Fruit fly (Drosophila melanogaster) whole organism, embryonic: Measurements from ENCODE around the gene rdog.
A peak's percentile ranks its signal among the peaks of the same experiment; 100 is the strongest.

Experiments used
- CG10147 ChIP-seq: fragments of 200-800 bp; sonication (Bioruptor generic); optimal IDR thresholded peaks from 2 replicates; lab custom pipeline; 2019; ENCODE audit warnings: missing biosample characterization, mild to moderate bottlenecking, missing genetic modification characterization, moderate library complexity
- CG11398 ChIP-seq: fragments of 200-800 bp; sonication (Bioruptor generic); optimal IDR thresholded peaks from 2 replicates; lab custom pipeline; 2016; ENCODE audit warnings: missing biosample characterization, missing genetic modification characterization
- CG1233 ChIP-seq: fragments of 200-800 bp; sonication (Bioruptor generic); optimal IDR thresholded peaks from 4 replicates; lab custom pipeline; 2018; ENCODE audit warnings: missing biosample characterization, mild to moderate bottlenecking, missing genetic modification characterization
- CG13894 ChIP-seq: fragments of 200-800 bp; sonication (Bioruptor generic); optimal IDR thresholded peaks from 3 replicates; lab custom pipeline; 2018; ENCODE audit warnings: missing biosample characterization, mild to moderate bottlenecking, missing genetic modification characterization, moderate library complexity
- CG14667 ChIP-seq: fragments of 200-800 bp; sonication (Bioruptor generic); IDR thresholded peaks from 2 replicates; pipeline ENCODE4 v1.3.6; 2022; ENCODE audit warnings: missing biosample characterization, missing genetic modification characterization
- CG14965 ChIP-seq: fragments of 200-800 bp; sonication (Bioruptor generic); optimal IDR thresholded peaks from 2 replicates; lab custom pipeline; 2016; ENCODE audit warnings: missing biosample characterization, missing genetic modification characterization, borderline replicate concordance
- CG15601 ChIP-seq: fragments of 200-800 bp; sonication (Bioruptor generic); optimal IDR thresholded peaks from 3 replicates; lab custom pipeline; 2019; ENCODE audit warnings: missing biosample characterization, mild to moderate bottlenecking, missing genetic modification characterization, moderate library complexity
- CG16815 ChIP-seq: fragments of 200-800 bp; sonication (Bioruptor generic); optimal IDR thresholded peaks from 3 replicates; lab custom pipeline; 2017; ENCODE audit warnings: missing biosample characterization, mild to moderate bottlenecking, missing genetic modification characterization
- CG31441 ChIP-seq: fragments of 200-800 bp; sonication (Bioruptor generic); IDR thresholded peaks from 2 replicates; pipeline ENCODE4 v1.3.6; 2022; ENCODE audit warnings: missing biosample characterization, missing genetic modification characterization
- CG32772 ChIP-seq: fragments of 200-800 bp; sonication (Bioruptor generic); IDR thresholded peaks from 2 replicates; pipeline ENCODE4 v1.3.6; 2022; ENCODE audit warnings: missing biosample characterization, missing genetic modification characterization
- CG4404 ChIP-seq: fragments of 200-800 bp; sonication (Bioruptor generic); IDR thresholded peaks from 2 replicates; pipeline ENCODE4 v1.3.6; 2022; ENCODE audit warnings: missing biosample characterization, missing genetic modification characterization
- CG7745 ChIP-seq: fragments of 200-800 bp; sonication (Bioruptor generic); optimal IDR thresholded peaks from 2 replicates; lab custom pipeline; 2018; ENCODE audit warnings: missing biosample characterization, mild to moderate bottlenecking, missing genetic modification characterization, moderate library complexity
- CG7987 ChIP-seq: fragments of 200-800 bp; sonication (Bioruptor generic); optimal IDR thresholded peaks from 2 replicates; lab custom pipeline; 2018; ENCODE audit warnings: missing biosample characterization, mild to moderate bottlenecking, missing genetic modification characterization, moderate library complexity
- CG9609 ChIP-seq: fragments of 200-800 bp; sonication (Bioruptor generic); optimal IDR thresholded peaks from 3 replicates; lab custom pipeline; 2016; ENCODE audit warnings: missing biosample characterization, missing genetic modification characterization
- CHES-1-like ChIP-seq: fragments of 200-800 bp; sonication (Bioruptor generic); optimal IDR thresholded peaks from 2 replicates; lab custom pipeline; 2016; ENCODE audit warnings: missing biosample characterization, missing genetic modification characterization
- CTCF ChIP-seq: fragments of 200-800 bp; sonication (Bioruptor generic); optimal IDR thresholded peaks from 2 replicates; lab custom pipeline; 2017; ENCODE audit warnings: missing biosample characterization, mild to moderate bottlenecking, missing genetic modification characterization, moderate library complexity
- Chrac-16 ChIP-seq: fragments of 200-800 bp; sonication (Bioruptor generic); optimal IDR thresholded peaks from 3 replicates; lab custom pipeline; 2016; ENCODE audit warnings: missing biosample characterization, missing genetic modification characterization
- Dip2 ChIP-seq: fragments of 200-800 bp; sonication (Bioruptor generic); IDR thresholded peaks from 2 replicates; pipeline ENCODE4 v1.3.6; 2022; ENCODE audit warnings: missing biosample characterization, missing genetic modification characterization
- Dll ChIP-seq: fragments of 200-800 bp; sonication (Bioruptor generic); IDR thresholded peaks from 4 replicates; pipeline ENCODE4 v1.3.6; 2022; ENCODE audit warnings: missing biosample characterization, missing genetic modification characterization; ENCODE audit not compliant: partially characterized antibody
- Dref ChIP-seq: fragments of 200-800 bp; sonication (Bioruptor generic); IDR thresholded peaks from 2 replicates; pipeline ENCODE4 v1.3.6; 2022; ENCODE audit warnings: missing biosample characterization, missing genetic modification characterization
- Elba2 ChIP-seq: fragments of 200-800 bp; sonication (Bioruptor generic); optimal IDR thresholded peaks from 3 replicates; lab custom pipeline; 2016; ENCODE audit warnings: missing biosample characterization, missing genetic modification characterization
- H2.0 ChIP-seq: fragments of 200-800 bp; sonication (Bioruptor generic); IDR thresholded peaks from 2 replicates; pipeline ENCODE4 v1.3.6; 2022; ENCODE audit warnings: missing biosample characterization, missing genetic modification characterization
- HLH4C ChIP-seq: fragments of 200-800 bp; sonication (Bioruptor generic); IDR thresholded peaks from 3 replicates; pipeline ENCODE4 v1.3.6; 2022; ENCODE audit warnings: missing biosample characterization, missing genetic modification characterization; ENCODE audit not compliant: partially characterized antibody
- Lhr ChIP-seq: fragments of 200-800 bp; sonication (Bioruptor generic); optimal IDR thresholded peaks from 3 replicates; lab custom pipeline; 2017; ENCODE audit warnings: mild to moderate bottlenecking, missing biosample characterization, missing genetic modification reagents, missing genetic modification characterization
- MTF-1 ChIP-seq: fragments of 200-800 bp; sonication (Bioruptor generic); optimal IDR thresholded peaks from 2 replicates; lab custom pipeline; 2018; ENCODE audit warnings: missing biosample characterization, mild to moderate bottlenecking, missing genetic modification characterization, borderline replicate concordance
- NC2β ChIP-seq: fragments of 200-800 bp; sonication (Bioruptor generic); optimal IDR thresholded peaks from 2 replicates; lab custom pipeline; 2016; ENCODE audit warnings: missing biosample characterization, missing genetic modification characterization
- NFAT ChIP-seq: fragments of 200-800 bp; sonication (Bioruptor generic); IDR thresholded peaks from 2 replicates; pipeline ENCODE4 v1.3.6; 2022; ENCODE audit warnings: missing biosample characterization, missing genetic modification characterization
- Ravus ChIP-seq: fragments of 200-800 bp; sonication (Bioruptor generic); IDR thresholded peaks from 2 replicates; pipeline ENCODE4 v1.3.6; 2022; ENCODE audit warnings: missing biosample characterization, missing genetic modification characterization
- Tbp ChIP-seq: fragments of >200 bp; optimal IDR thresholded peaks from 2 replicates; lab custom pipeline; 2018; ENCODE audit warnings: missing biosample characterization, missing genetic modification characterization
- YL-1 ChIP-seq: fragments of 200-800 bp; sonication (Bioruptor generic); optimal IDR thresholded peaks from 3 replicates; lab custom pipeline; 2017; ENCODE audit warnings: missing biosample characterization, mild to moderate bottlenecking, missing genetic modification characterization
- cas ChIP-seq: fragments of 200-800 bp; sonication (Bioruptor generic); IDR thresholded peaks from 2 replicates; pipeline ENCODE4 v1.3.6; 2022; ENCODE audit warnings: missing biosample characterization, missing genetic modification characterization
- chm ChIP-seq: fragments of 200-800 bp; sonication (Bioruptor generic); IDR thresholded peaks from 2 replicates; pipeline ENCODE4 v1.3.6; 2022; ENCODE audit warnings: missing biosample characterization, missing genetic modification characterization
- cwo ChIP-seq: fragments of 200-800 bp; sonication (Bioruptor generic); optimal IDR thresholded peaks from 3 replicates; lab custom pipeline; 2017; ENCODE audit warnings: missing biosample characterization, missing genetic modification characterization, mild to moderate bottlenecking, moderate library complexity, missing genetic modification reagents
- fd64A ChIP-seq: fragments of 200-800 bp; sonication (Bioruptor generic); optimal IDR thresholded peaks from 3 replicates; lab custom pipeline; 2018; ENCODE audit warnings: missing biosample characterization, mild to moderate bottlenecking, missing genetic modification characterization
- gce ChIP-seq: fragments of 200-800 bp; sonication (Bioruptor generic); IDR thresholded peaks from 3 replicates; pipeline ENCODE4 v1.3.6; 2022; ENCODE audit warnings: missing biosample characterization, missing genetic modification characterization
- grn ChIP-seq: fragments of 200-800 bp; sonication (Bioruptor generic); optimal IDR thresholded peaks from 3 replicates; lab custom pipeline; 2017; ENCODE audit warnings: missing biosample characterization, missing genetic modification characterization
- gro ChIP-seq: fragments of 200-800 bp; sonication (Bioruptor generic); optimal IDR thresholded peaks from 2 replicates; lab custom pipeline; 2016; ENCODE audit warnings: missing biosample characterization, missing genetic modification characterization
- klu ChIP-seq: fragments of 200-800 bp; sonication (Bioruptor generic); IDR thresholded peaks from 2 replicates; pipeline ENCODE4 v1.3.6; 2022; ENCODE audit warnings: missing biosample characterization, missing genetic modification characterization
- lbe ChIP-seq: fragments of 200-800 bp; sonication (Bioruptor generic); optimal IDR thresholded peaks from 2 replicates; lab custom pipeline; 2016; ENCODE audit warnings: missing biosample characterization, mild to moderate bottlenecking, missing genetic modification characterization
- oc ChIP-seq: fragments of 200-800 bp; sonication (Bioruptor generic); optimal IDR thresholded peaks from 2 replicates; lab custom pipeline; 2018; ENCODE audit warnings: missing biosample characterization, mild to moderate bottlenecking, missing genetic modification characterization, moderate library complexity
- repo ChIP-seq: fragments of 200-800 bp; sonication (Bioruptor generic); optimal IDR thresholded peaks from 2 replicates; lab custom pipeline; 2016; ENCODE audit warnings: missing biosample characterization, missing genetic modification characterization
- sc ChIP-seq, 3 experiments: fragments of >200 bp in 2 of 3; fragments of 200-800 bp in 1 of 3; sonication (Bioruptor generic) in 1 of 3; optimal IDR thresholded peaks; 2 replicates in 2 of 3; 3 replicates in 1 of 3; lab custom pipeline; 2017; ENCODE audit warnings: mild to moderate bottlenecking in 1 of 3, missing biosample characterization in 1 of 3, missing genetic modification characterization in 1 of 3, missing genetic modification reagents in 1 of 3
- sima ChIP-seq: fragments of 200-800 bp; sonication (Bioruptor generic); optimal IDR thresholded peaks from 2 replicates; lab custom pipeline; 2016; ENCODE audit warnings: missing biosample characterization, missing genetic modification characterization
- slou ChIP-seq: fragments of 200-800 bp; sonication (Bioruptor generic); optimal IDR thresholded peaks from 3 replicates; lab custom pipeline; 2016; ENCODE audit warnings: missing biosample characterization, missing genetic modification characterization
- so ChIP-seq: fragments of 200-800 bp; sonication (Bioruptor generic); IDR thresholded peaks from 3 replicates; pipeline ENCODE4 v1.3.6; 2022; ENCODE audit warnings: missing biosample characterization, missing genetic modification characterization
- sob ChIP-seq: fragments of 200-800 bp; sonication (Bioruptor generic); IDR thresholded peaks from 2 replicates; pipeline ENCODE4 v1.3.6; 2022; ENCODE audit warnings: missing biosample characterization, missing genetic modification characterization
- tna ChIP-seq: fragments of 200-800 bp; sonication (Bioruptor generic); IDR thresholded peaks from 2 replicates; pipeline ENCODE4 v1.3.6; 2022; ENCODE audit warnings: missing biosample characterization, missing genetic modification characterization; ENCODE audit not compliant: partially characterized antibody
- trem ChIP-seq: fragments of 200-800 bp; optimal IDR thresholded peaks from 3 replicates; lab custom pipeline; 2019; ENCODE audit warnings: missing biosample characterization, mild to moderate bottlenecking, missing genetic modification characterization, moderate library complexity
- vvl ChIP-seq: fragments of 200-800 bp; sonication (Bioruptor generic); IDR thresholded peaks from 2 replicates; pipeline ENCODE4 v1.3.6; 2022; ENCODE audit warnings: missing biosample characterization, missing genetic modification characterization

The rdog gene

DNA sequence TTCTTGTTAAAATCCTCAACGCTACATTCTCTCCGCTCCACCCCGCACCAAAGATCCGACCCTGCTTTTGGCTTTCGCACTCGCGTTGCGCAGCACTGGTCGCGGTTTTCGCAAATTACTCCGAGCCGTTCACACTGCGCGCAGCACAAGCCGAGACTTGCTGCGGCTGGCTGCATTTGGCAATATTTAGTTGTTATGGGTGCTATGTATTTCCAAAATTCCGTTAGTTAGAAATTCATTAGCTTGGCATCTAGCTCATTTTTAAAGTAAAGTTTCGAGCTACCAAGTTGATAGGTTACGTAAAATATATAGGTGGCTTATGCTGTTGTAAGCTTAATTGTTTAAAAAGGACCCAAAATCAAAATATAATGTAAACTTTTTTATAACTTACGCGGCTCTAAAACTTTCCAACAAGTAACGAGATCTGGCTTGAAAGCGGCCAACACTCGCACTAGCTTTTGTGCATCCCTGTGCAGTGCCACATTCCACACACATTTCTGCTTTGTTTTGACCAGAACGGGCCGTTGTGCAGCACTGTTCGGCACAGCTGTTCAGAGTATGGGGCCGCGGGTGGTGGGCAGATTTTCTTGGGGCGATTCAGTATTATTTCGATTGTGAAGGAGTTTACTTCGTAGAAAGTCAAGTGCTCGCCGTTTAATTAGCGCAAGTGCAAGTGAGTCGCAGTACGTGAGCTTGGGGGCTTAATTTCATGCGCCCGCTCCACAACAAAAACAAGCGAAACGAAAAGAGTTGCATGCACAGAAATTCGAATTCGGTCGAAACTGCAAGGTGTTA is 34.9 kb upstream of the rdog start, which contains the start of the genes yem and Ctl2 (continued):
- TF ChIP-seq CG9609 (GFP tag; lab: Kevin White, UChicago) (peak; percentile 80), CG11398 (GFP tag; lab: Kevin White, UChicago) (peak; percentile 69), lbe (GFP tag; lab: Kevin White, UChicago) (peak; percentile 41), gce (peak; percentile 29; the same call in 1 of the 3 replicates), CTCF (GFP tag; lab: Kevin White, UChicago) (no peak), Dip2 (no peak), vvl (peak; percentile 58; the same call in 1 of the 2 replicates), so (GFP tag; lab: Robert Waterston, UW) (peak; percentile 38; the same call in 1 of the 3 replicates), YL-1 (GFP tag; lab: Kevin White, UChicago) (peak; percentile 60), CG4404 (GFP tag; lab: Robert Waterston, UW) (peak; percentile 65), Elba2 (peak; percentile 67), Dll (no peak), slou (GFP tag; lab: Kevin White, UChicago) (peak; percentile 59), Tbp (peak; percentile 24), Lhr (GFP tag; lab: Kevin White, UChicago) (peak; percentile 68), gro (peak; percentile 84), sob (GFP tag; lab: Robert Waterston, UW) (peak; percentile 75), CG10147 (GFP tag; lab: Kevin White, UChicago) (peak; percentile 51), grn (GFP tag; lab: Kevin White, UChicago) (no peak), CHES-1-like (GFP tag; lab: Kevin White, UChicago) (peak; percentile 90), klu (peak; percentile 67), oc (peak; percentile 7), CG16815 (GFP tag; lab: Kevin White, UChicago) (peak; percentile 82), H2.0 (peak; percentile 57; the same call in 1 of the 2 replicates), Chrac-16 (GFP tag; lab: Kevin White, UChicago) (peak; percentile 71), fd64A (GFP tag; lab: Kevin White, UChicago) (no peak), cas (GFP tag; lab: Robert Waterston, UW) (no peak; the same call in 1 of the 2 replicates), CG31441 (peak; percentile 73; the same call in 1 of the 2 replicates), CG7745 (tag; lab: Kevin White, UChicago) (peak; percentile 4), MTF-1 (GFP tag; lab: Kevin White, UChicago) (peak; percentile 25), CG1233 (peak; percentile 48), CG14965 (GFP tag; lab: Kevin White, UChicago) (peak; percentile 42), CG13894 (tag; lab: Kevin White, UChicago) (peak; percentile 1), Dref (GFP tag; lab: Robert Waterston, UW) (peak; percentile 47), repo (peak; percentile 37), trem (tag; lab: Kevin White, UChicago) (peak; percentile 48), CG15601 (tag; lab: Kevin White, UChicago) (peak; percentile 43), tna (GFP tag; lab: Robert Waterston, UW) (0 out of 2 replicates have a peak, but pooled peaks have one; percentile 16), CG32772 (GFP tag; lab: Robert Waterston, UW) (0 out of 2 replicates have a peak, but pooled peaks have one; percentile 36), CG14667 (peak; percentile 62), NC2β (GFP tag; lab: Kevin White, UChicago) (peak; percentile 59), HLH4C (no peak), NFAT (GFP tag; lab: Robert Waterston, UW) (peak; percentile 89), sima (GFP tag; lab: Kevin White, UChicago) (peak; percentile 2), Ravus (no peak), chm (GFP tag; lab: Robert Waterston, UW) (peak; percentile 50; the same call in 1 of the 2 replicates), cwo (GFP tag; lab: Kevin White, UChicago) (peak; percentile 25), CG7987 (GFP tag; lab: Kevin White, UChicago) (peak; percentile 38), sc (optimal IDR thresholded peaks at IDR 0.05; lab: Kevin White, UChicago) (no peak), sc (GFP tag; optimal IDR thresholded peaks at IDR 0.05; lab: Kevin White, UChicago) (peak; percentile 12)
